Fruit fly (Drosophila melanogaster) whole organism, prepupa: ENCODE results near the gene CG8870.

Source experiments
- CG10669 ChIP-seq: fragments of 200-800 bp; sonication (Bioruptor generic); optimal IDR thresholded peaks from 3 replicates; lab custom pipeline; 2018; ENCODE audit warnings: missing biosample characterization, mild to moderate bottlenecking, missing genetic modification characterization, moderate library complexity
- CG11902 ChIP-seq: fragments of 200-800 bp; sonication (Bioruptor generic); optimal IDR thresholded peaks from 3 replicates; lab custom pipeline; 2016; ENCODE audit warnings: missing biosample characterization, missing genetic modification characterization
- CG1621 ChIP-seq: fragments of 200-800 bp; sonication (Bioruptor generic); optimal IDR thresholded peaks from 3 replicates; lab custom pipeline; 2018; ENCODE audit warnings: missing biosample characterization, mild to moderate bottlenecking, missing genetic modification characterization
- CG6276 ChIP-seq: fragments of 200-800 bp; sonication (Bioruptor generic); optimal IDR thresholded peaks from 2 replicates; lab custom pipeline; 2017; ENCODE audit warnings: missing biosample characterization, mild to moderate bottlenecking, missing genetic modification characterization
- Ets96B ChIP-seq: fragments of 200-800 bp; optimal IDR thresholded peaks from 2 replicates; lab custom pipeline; 2019; ENCODE audit warnings: missing biosample characterization, mild to moderate bottlenecking, missing genetic modification characterization, moderate library complexity
- Gug ChIP-seq: fragments of 200-800 bp; sonication (Bioruptor generic); IDR thresholded peaks from 2 replicates; pipeline ENCODE4 v1.3.6; 2022; ENCODE audit warnings: missing biosample characterization, missing genetic modification characterization
- Lpt ChIP-seq: fragments of 200-800 bp; sonication (Bioruptor generic); optimal IDR thresholded peaks from 3 replicates; lab custom pipeline; 2016; ENCODE audit warnings: missing biosample characterization, missing genetic modification characterization
- Sox102F ChIP-seq: fragments of 200-800 bp; sonication (Bioruptor generic); optimal IDR thresholded peaks from 2 replicates; lab custom pipeline; 2016; ENCODE audit warnings: missing biosample characterization, mild to moderate bottlenecking, missing genetic modification characterization
- esn ChIP-seq: fragments of 200-800 bp; sonication (Bioruptor generic); optimal IDR thresholded peaks from 2 replicates; lab custom pipeline; 2016; ENCODE audit warnings: missing biosample characterization, mild to moderate bottlenecking, missing genetic modification characterization, moderate library complexity
- lz ChIP-seq: fragments of 200-800 bp; sonication (Bioruptor generic); optimal IDR thresholded peaks from 3 replicates; lab custom pipeline; 2016; ENCODE audit warnings: missing biosample characterization, missing genetic modification characterization
- net ChIP-seq: fragments of 200-800 bp; sonication (Bioruptor generic); optimal IDR thresholded peaks from 3 replicates; lab custom pipeline; 2016; ENCODE audit warnings: missing biosample characterization, missing genetic modification characterization
- spab ChIP-seq: fragments of 200-800 bp; sonication (Bioruptor generic); optimal IDR thresholded peaks from 2 replicates; lab custom pipeline; 2017; ENCODE audit warnings: missing biosample characterization, mild to moderate bottlenecking, missing genetic modification characterization, missing genetic modification reagents
- svp ChIP-seq: fragments of 200-800 bp; sonication (Bioruptor generic); peaks from one replicate; lab custom pipeline; 2016; ENCODE audit warnings: missing biosample characterization, missing genetic modification characterization

dm6 chr3R:13419979-13420378 lies 40.3 kb downstream of the CG8870 start, which contains the start of gene Ir87a:
- no peak for TF ChIP-seq CG10669 (GFP tag; lab: Kevin White, UChicago)
- no peak for TF ChIP-seq lz (GFP tag; lab: Kevin White, UChicago)
- TF ChIP-seq CG6276 (GFP tag; lab: Kevin White, UChicago), result no peak
- TF ChIP-seq net (GFP tag; lab: Kevin White, UChicago), result no peak
- TF ChIP-seq CG11902 (GFP tag; lab: Kevin White, UChicago), result no peak
- no peak for TF ChIP-seq Ets96B (tag; lab: Kevin White, UChicago)
- no peak for TF ChIP-seq svp (GFP tag; lab: Kevin White, UChicago)
- TF ChIP-seq Lpt (GFP tag; lab: Kevin White, UChicago), result no peak
- no peak for TF ChIP-seq Sox102F (GFP tag; lab: Kevin White, UChicago)
- no peak for TF ChIP-seq CG1621 (tag; lab: Kevin White, UChicago)
- TF ChIP-seq esn, result no peak
- TF ChIP-seq spab (GFP tag; lab: Kevin White, UChicago), result no peak
- TF ChIP-seq Gug (GFP tag; lab: Robert Waterston, UW), result no peak
